Fruit fly (Drosophila melanogaster) whole organism, embryonic: ENCODE results near the gene CG11454.
A peak's percentile ranks its signal among the peaks of the same experiment; 100 is the strongest.

Experiments
- B-H2 ChIP-seq: fragments of 200-800 bp; sonication (Bioruptor generic); optimal IDR thresholded peaks from 2 replicates; lab custom pipeline; 2018; ENCODE audit warnings: missing biosample characterization, mild to moderate bottlenecking, missing genetic modification characterization
- CG10462 ChIP-seq: fragments of 200-800 bp; sonication (Bioruptor generic); optimal IDR thresholded peaks from 2 replicates; lab custom pipeline; 2016; ENCODE audit warnings: missing biosample characterization, missing genetic modification characterization
- CG1233 ChIP-seq: fragments of 200-800 bp; sonication (Bioruptor generic); optimal IDR thresholded peaks from 4 replicates; lab custom pipeline; 2018; ENCODE audit warnings: missing biosample characterization, mild to moderate bottlenecking, missing genetic modification characterization
- CG12391 ChIP-seq: fragments of 200-800 bp; sonication (Bioruptor generic); optimal IDR thresholded peaks from 3 replicates; lab custom pipeline; 2018; ENCODE audit warnings: missing biosample characterization, mild to moderate bottlenecking, missing genetic modification characterization, moderate library complexity
- CG15479 ChIP-seq: fragments of 200-800 bp; sonication (Bioruptor generic); optimal IDR thresholded peaks from 3 replicates; lab custom pipeline; 2019; ENCODE audit warnings: missing biosample characterization, mild to moderate bottlenecking, missing genetic modification characterization, moderate library complexity
- CG17912 ChIP-seq: fragments of 200-800 bp; sonication (Bioruptor generic); optimal IDR thresholded peaks from 2 replicates; lab custom pipeline; 2018; ENCODE audit warnings: missing biosample characterization, mild to moderate bottlenecking, missing genetic modification characterization
- CG1792 ChIP-seq: fragments of 200-800 bp; sonication (Bioruptor generic); optimal IDR thresholded peaks from 2 replicates; lab custom pipeline; 2016; ENCODE audit warnings: missing biosample characterization, missing genetic modification characterization
- CG18619 ChIP-seq: fragments of 200-800 bp; sonication (Bioruptor generic); optimal IDR thresholded peaks from 3 replicates; lab custom pipeline; 2017; ENCODE audit warnings: missing biosample characterization, mild to moderate bottlenecking, missing genetic modification characterization
- CG31441 ChIP-seq: fragments of 200-800 bp; sonication (Bioruptor generic); IDR thresholded peaks from 2 replicates; pipeline ENCODE4 v1.3.6; 2022; ENCODE audit warnings: missing biosample characterization, missing genetic modification characterization
- CG3163 ChIP-seq: fragments of 200-800 bp; sonication (Bioruptor generic); optimal IDR thresholded peaks from 3 replicates; lab custom pipeline; 2016; ENCODE audit warnings: missing biosample characterization, missing genetic modification characterization
- CG32767 ChIP-seq: fragments of 200-800 bp; sonication (Bioruptor generic); IDR thresholded peaks from 2 replicates; pipeline ENCODE4 v1.3.6; 2022; ENCODE audit warnings: missing biosample characterization, missing genetic modification characterization
- CG3847 ChIP-seq: fragments of 200-800 bp; sonication (Bioruptor generic); IDR thresholded peaks from 2 replicates; pipeline ENCODE4 v1.3.6; 2022; ENCODE audit warnings: missing biosample characterization, missing genetic modification characterization
- CG3995 ChIP-seq: fragments of 200-800 bp; sonication (Bioruptor generic); optimal IDR thresholded peaks from 3 replicates; lab custom pipeline; 2016; ENCODE audit warnings: missing biosample characterization, missing genetic modification characterization
- CG4854 ChIP-seq: fragments of 200-800 bp; sonication (Bioruptor generic); optimal IDR thresholded peaks from 2 replicates; lab custom pipeline; 2016; ENCODE audit warnings: missing biosample characterization, missing genetic modification characterization, inconsistent platforms
- CG6175 ChIP-seq: fragments of 200-800 bp; sonication (Bioruptor generic); IDR thresholded peaks from 3 replicates; pipeline ENCODE4 v1.3.6; 2022; ENCODE audit warnings: missing biosample characterization, missing genetic modification characterization
- CG6689 ChIP-seq: fragments of 200-800 bp; sonication (Bioruptor generic); IDR thresholded peaks from 2 replicates; pipeline ENCODE4 v1.3.6; 2022; ENCODE audit warnings: missing biosample characterization, missing genetic modification characterization
- CG7963 ChIP-seq: fragments of 200-800 bp; sonication (Bioruptor generic); IDR thresholded peaks from 3 replicates; pipeline ENCODE4 v1.3.6; 2022; ENCODE audit warnings: missing biosample characterization, missing genetic modification characterization; ENCODE audit not compliant: partially characterized antibody
- CG9215 ChIP-seq: fragments of 200-800 bp; sonication (Bioruptor generic); IDR thresholded peaks from 2 replicates; pipeline ENCODE4 v1.3.6; 2022; ENCODE audit warnings: missing biosample characterization, missing genetic modification characterization
- CG9932 ChIP-seq: fragments of 200-800 bp; sonication (Bioruptor generic); IDR thresholded peaks from 2 replicates; pipeline ENCODE4 v1.3.6; 2022; ENCODE audit warnings: missing biosample characterization, missing genetic modification characterization
- D ChIP-seq, 2 experiments: fragments of 200-800 bp in 1 of 2; fragments of >200 bp in 1 of 2; sonication (Bioruptor generic) in 1 of 2; optimal IDR thresholded peaks; 2 replicates in 1 of 2; 3 replicates in 1 of 2; lab custom pipeline; 2017; ENCODE audit warnings: mild to moderate bottlenecking in 1 of 2, missing biosample characterization in 1 of 2, missing genetic modification characterization in 1 of 2, missing genetic modification reagents in 1 of 2
- Dbx ChIP-seq: fragments of 200-800 bp; sonication (Bioruptor generic); IDR thresholded peaks from 3 replicates; pipeline ENCODE4 v1.3.6; 2022; ENCODE audit warnings: missing biosample characterization, missing genetic modification characterization
- Eip74EF ChIP-seq, 2 experiments: fragments of 200-800 bp in 1 of 2; fragments of >200 bp in 1 of 2; sonication (Bioruptor generic) in 1 of 2; optimal IDR thresholded peaks; 2 replicates each; lab custom pipeline; 2017 to 2019; ENCODE audit warnings: missing biosample characterization in 2 of 2, missing genetic modification characterization in 2 of 2, mild to moderate bottlenecking in 1 of 2, moderate library complexity in 1 of 2
- Elba2 ChIP-seq: fragments of 200-800 bp; sonication (Bioruptor generic); optimal IDR thresholded peaks from 3 replicates; lab custom pipeline; 2016; ENCODE audit warnings: missing biosample characterization, missing genetic modification characterization
- Ets97D ChIP-seq: fragments of 200-800 bp; sonication (Bioruptor generic); optimal IDR thresholded peaks from 3 replicates; lab custom pipeline; 2016; ENCODE audit warnings: missing biosample characterization, missing genetic modification characterization
- HLH54F ChIP-seq: fragments of 200-800 bp; sonication (Bioruptor generic); optimal IDR thresholded peaks from 3 replicates; lab custom pipeline; 2016; ENCODE audit warnings: missing biosample characterization, missing genetic modification characterization
- MESR4 ChIP-seq: fragments of 200-800 bp; sonication (Bioruptor generic); optimal IDR thresholded peaks from 2 replicates; lab custom pipeline; 2018; ENCODE audit warnings: missing biosample characterization, mild to moderate bottlenecking, missing genetic modification characterization, moderate library complexity
- Nf-YC ChIP-seq: fragments of 200-800 bp; optimal IDR thresholded peaks from 3 replicates; lab custom pipeline; 2019; ENCODE audit warnings: missing biosample characterization, mild to moderate bottlenecking, missing genetic modification characterization, moderate library complexity
- NfI ChIP-seq: fragments of 200-800 bp; sonication (Bioruptor generic); optimal IDR thresholded peaks from 3 replicates; lab custom pipeline; 2018; ENCODE audit warnings: missing biosample characterization, mild to moderate bottlenecking, missing genetic modification characterization, moderate library complexity
- Opbp ChIP-seq: fragments of 200-800 bp; sonication (Bioruptor generic); IDR thresholded peaks from 3 replicates; pipeline ENCODE4 v1.3.6; 2022; ENCODE audit warnings: missing biosample characterization, missing genetic modification characterization; ENCODE audit not compliant: partially characterized antibody
- Vsx1 ChIP-seq: fragments of 200-800 bp; sonication (Bioruptor generic); optimal IDR thresholded peaks from 2 replicates; lab custom pipeline; 2017; ENCODE audit warnings: missing biosample characterization, mild to moderate bottlenecking, missing genetic modification characterization, missing genetic modification reagents
- aop ChIP-seq: fragments of 200-800 bp; sonication (Bioruptor generic); IDR thresholded peaks from 2 replicates; pipeline ENCODE4 v1.3.6; 2022; ENCODE audit warnings: missing biosample characterization, missing genetic modification characterization
- ato ChIP-seq: fragments of 200-800 bp; sonication (Bioruptor generic); IDR thresholded peaks from 2 replicates; pipeline ENCODE4 v1.3.6; 2022; ENCODE audit warnings: missing biosample characterization, missing genetic modification characterization; ENCODE audit not compliant: partially characterized antibody
- bcd ChIP-seq: fragments of 200-800 bp; sonication (Bioruptor generic); optimal IDR thresholded peaks from 2 replicates; lab custom pipeline; 2017; ENCODE audit warnings: missing biosample characterization, mild to moderate bottlenecking, missing genetic modification characterization
- btn ChIP-seq: fragments of 200-800 bp; sonication (Bioruptor generic); optimal IDR thresholded peaks from 2 replicates; lab custom pipeline; 2016; ENCODE audit warnings: missing biosample characterization, missing genetic modification characterization
- corto ChIP-seq: fragments of 200-800 bp; sonication (Bioruptor generic); optimal IDR thresholded peaks from 2 replicates; lab custom pipeline; 2016; ENCODE audit warnings: missing biosample characterization, mild to moderate bottlenecking, missing genetic modification characterization, moderate library complexity
- dm ChIP-seq: fragments of 200-800 bp; sonication (Bioruptor generic); optimal IDR thresholded peaks from 3 replicates; lab custom pipeline; 2016; ENCODE audit warnings: missing biosample characterization, missing genetic modification characterization
- eve ChIP-seq, 2 experiments: fragments of >200 bp; optimal IDR thresholded peaks; 2 replicates each; lab custom pipeline; 2017; ENCODE audit warnings: missing biosample characterization in 2 of 2, missing genetic modification characterization in 2 of 2
- jing ChIP-seq: fragments of 200-800 bp; sonication (Bioruptor generic); optimal IDR thresholded peaks from 2 replicates; lab custom pipeline; 2018; ENCODE audit warnings: missing biosample characterization, mild to moderate bottlenecking, missing genetic modification characterization
- knrl ChIP-seq: fragments of 200-800 bp; sonication (Bioruptor generic); IDR thresholded peaks from 3 replicates; pipeline ENCODE4 v1.3.6; 2022; ENCODE audit warnings: missing biosample characterization, missing genetic modification characterization; ENCODE audit not compliant: partially characterized antibody
- nerfin-2 ChIP-seq: fragments of 200-800 bp; sonication (Bioruptor generic); IDR thresholded peaks from 2 replicates; pipeline ENCODE4 v1.3.6; 2022; ENCODE audit warnings: missing biosample characterization, missing genetic modification characterization; ENCODE audit not compliant: partially characterized antibody
- onecut ChIP-seq: fragments of 200-800 bp; sonication (Bioruptor generic); IDR thresholded peaks from 2 replicates; pipeline ENCODE4 v1.3.6; 2022; ENCODE audit warnings: missing biosample characterization, missing genetic modification characterization
- pb ChIP-seq: fragments of 200-800 bp; sonication (Bioruptor generic); optimal IDR thresholded peaks from 3 replicates; lab custom pipeline; 2016; ENCODE audit warnings: missing biosample characterization, missing genetic modification characterization
- prd ChIP-seq, 3 experiments: fragments of >200 bp in 2 of 3; fragments of 200-800 bp in 1 of 3; sonication (Bioruptor generic) in 1 of 3; optimal IDR thresholded peaks in 2 of 3; IDR thresholded peaks in 1 of 3; 2 replicates in 2 of 3; 3 replicates in 1 of 3; pipeline versions ENCODE4 v1.3.6 to Lab custom; 2017 to 2022; ENCODE audit warnings: missing biosample characterization in 1 of 3, missing genetic modification characterization in 1 of 3
- pros ChIP-seq: fragments of 200-800 bp; sonication (Bioruptor generic); optimal IDR thresholded peaks from 3 replicates; lab custom pipeline; 2019; ENCODE audit warnings: missing biosample characterization, mild to moderate bottlenecking, missing genetic modification characterization, moderate library complexity
- pum ChIP-seq: fragments of 200-800 bp; sonication (Bioruptor generic); optimal IDR thresholded peaks from 2 replicates; lab custom pipeline; 2016; ENCODE audit warnings: missing biosample characterization, missing genetic modification characterization
- ranshi ChIP-seq: fragments of 200-800 bp; sonication (Bioruptor generic); IDR thresholded peaks from 2 replicates; pipeline ENCODE4 v1.3.6; 2022; ENCODE audit warnings: missing biosample characterization, missing genetic modification characterization
- ttk ChIP-seq: fragments of 200-800 bp; sonication (Bioruptor generic); IDR thresholded peaks from 2 replicates; pipeline ENCODE4 v2.1.2; 2022; ENCODE audit warnings: missing biosample characterization, missing genetic modification characterization
- usp ChIP-seq: fragments of >200 bp; optimal IDR thresholded peaks from 2 replicates; lab custom pipeline; 2017; ENCODE audit warnings: missing biosample characterization, missing genetic modification characterization
- wdn ChIP-seq: fragments of 200-800 bp; sonication (Bioruptor generic); IDR thresholded peaks from 2 replicates; pipeline ENCODE4 v1.3.6; 2022; ENCODE audit warnings: missing biosample characterization, missing genetic modification characterization

CG11454 gene

dm6 chr2L:102161-102761, 40.9 kb upstream of the CG11454 start, which contains the start of gene Creld (continued):
- TF ChIP-seq B-H2 (peak; percentile 36), CG15479 (no peak), CG1233 (GFP tag; lab: Kevin White, UChicago) (no peak), CG10462 (GFP tag; lab: Kevin White, UChicago) (no peak), knrl (GFP tag; lab: Robert Waterston, UW) (peak; percentile 100), CG4854 (GFP tag; lab: Kevin White, UChicago) (peak; percentile 29), Eip74EF (GFP tag; optimal IDR thresholded peaks at IDR 0.05; lab: Kevin White, UChicago) (no peak), NfI (GFP tag; lab: Kevin White, UChicago) (no peak), aop (no peak), onecut (GFP tag; lab: Robert Waterston, UW) (no peak), corto (GFP tag; lab: Kevin White, UChicago) (no peak), nerfin-2 (GFP tag; lab: Robert Waterston, UW) (peak; percentile 99), D (optimal IDR thresholded peaks at IDR 0.05; lab: Kevin White, UChicago) (no peak), D (GFP tag; optimal IDR thresholded peaks at IDR 0.05; lab: Kevin White, UChicago) (no peak), jing (GFP tag; lab: Kevin White, UChicago) (no peak), Opbp (peak; percentile 100), wdn (no peak), Nf-YC (tag; lab: Kevin White, UChicago) (no peak), CG31441 (no peak), prd (optimal IDR thresholded peaks at IDR 0.05; lab: Kevin White, UChicago) (no peak), prd (GFP tag; IDR thresholded peaks at IDR 0.05; lab: Robert Waterston, UW) (no peak), usp (GFP tag; lab: Kevin White, UChicago) (no peak), CG1792 (peak; percentile 10), CG3847 (GFP tag; lab: Robert Waterston, UW) (no peak; the same call in 1 of the 2 replicates), CG32767 (GFP tag; lab: Robert Waterston, UW) (no peak), bcd (GFP tag; lab: Kevin White, UChicago) (no peak), MESR4 (GFP tag; lab: Kevin White, UChicago) (peak; percentile 42), CG3995 (GFP tag; lab: Kevin White, UChicago) (peak; percentile 56), CG7963 (GFP tag; lab: Robert Waterston, UW) (peak; percentile 99), ttk (no peak), CG3163 (no peak), eve (GFP tag; optimal IDR thresholded peaks at IDR 0.05; lab: Kevin White, UChicago) (no peak), Elba2 (GFP tag; lab: Kevin White, UChicago) (no peak), CG6175 (GFP tag; lab: Robert Waterston, UW) (no peak), CG6689 (no peak), btn (GFP tag; lab: Kevin White, UChicago) (no peak), Vsx1 (GFP tag; lab: Kevin White, UChicago) (no peak), dm (GFP tag; lab: Kevin White, UChicago) (peak; percentile 20), HLH54F (GFP tag; lab: Kevin White, UChicago) (no peak), pb (GFP tag; lab: Kevin White, UChicago) (no peak), ato (GFP tag; lab: Robert Waterston, UW) (peak; percentile 99), pros (GFP tag; lab: Kevin White, UChicago) (no peak), CG9932 (GFP tag; lab: Robert Waterston, UW) (no peak; the same call in 1 of the 2 replicates), ranshi (GFP tag; lab: Robert Waterston, UW) (no peak), Dbx (GFP tag; lab: Robert Waterston, UW) (peak; percentile 51; the same call in 1 of the 3 replicates), CG9215 (no peak), Ets97D (GFP tag; lab: Kevin White, UChicago) (peak; percentile 75), pum (no peak), CG17912 (no peak), CG12391 (tag; lab: Kevin White, UChicago) (no peak), CG18619 (GFP tag; lab: Kevin White, UChicago) (no peak)
